Worm (Caenorhabditis elegans): Measurements from ENCODE around the gene Y82E9BR.3.

- TF ChIP-seq ceh-13 (GFP tag; optimal IDR thresholded peaks at IDR 0.05), result no peak
- no peak for TF ChIP-seq ceh-36 (tag; optimal IDR thresholded peaks at IDR 0.05)
- no peak for TF ChIP-seq tbx-37 (GFP tag; conservative IDR thresholded peaks at IDR 0.05)
- TF ChIP-seq hnd-1 (tag; optimal IDR thresholded peaks at IDR 0.05), result no peak
- no peak for TF ChIP-seq aly-1 (tag; optimal IDR thresholded peaks at IDR 0.05)
- no peak for TF ChIP-seq ama-1 (optimal IDR thresholded peaks at IDR 0.05)
- TF ChIP-seq hmg-4 (GFP tag; optimal IDR thresholded peaks at IDR 0.05), result no peak
- no peak for TF ChIP-seq hmbx-1 (tag; optimal IDR thresholded peaks at IDR 0.05)
Measured at ce11 chrIII:1413125-1413837, 5.7 kb upstream of the Y82E9BR.3 start.

Measured in whole organism, early embryonic.